Worm (Caenorhabditis elegans): ENCODE data around the gene nhr-155.

nhr-155 gene

ce11 chrV:559940-560339 is 20.7 kb downstream of the nhr-155 start, which contains the start of gene srx-7 (continued):
- TF ChIP-seq ceh-91 (GFP tag; IDR thresholded peaks at IDR 0.05) = no peak

ce11 chrV:562834-563233 is 23.6 kb downstream of the nhr-155 start, which contains the start of gene C14C6.2:
TSS of gene C14C6.2 (plus strand) at chrV:563134.
- no peak for TF ChIP-seq hlh-26 (GFP tag; conservative IDR thresholded peaks at IDR 0.05)

- no peak for TF ChIP-seq attf-3 (GFP tag; conservative IDR thresholded peaks at IDR 0.05)
- no peak for TF ChIP-seq nhr-27 (tag; optimal IDR thresholded peaks at IDR 0.05)
- no peak for TF ChIP-seq F33H1.4 (GFP tag; IDR thresholded peaks at IDR 0.05)
- TF ChIP-seq cebp-2 (GFP tag; IDR thresholded peaks at IDR 0.05) = no peak
- no peak for TF ChIP-seq unc-130 (GFP tag; optimal IDR thresholded peaks at IDR 0.05)
- no peak for TF ChIP-seq egl-18 (GFP tag; IDR thresholded peaks at IDR 0.05)
- TF ChIP-seq Y53F4B.3 (GFP tag; IDR thresholded peaks at IDR 0.05) = no peak
Measured at ce11 chrV:565984-566383, 26.7 kb downstream of the nhr-155 start, which contains the start of gene sri-73. TSS of gene sri-73 (minus strand) at chrV:566084.

ce11 chrV:568105-568504 is 28.8 kb downstream of the nhr-155 start, which contains the start of gene sri-72:
TSS of gene sri-72 (minus strand) at chrV:568205.
- no peak for TF ChIP-seq repo-1 (tag; optimal IDR thresholded peaks at IDR 0.05)
- TF ChIP-seq hrde-1 (tag; optimal IDR thresholded peaks at IDR 0.05; ENCODE audit: borderline replicate concordance) = no peak
- TF ChIP-seq Y79H2A.3 (GFP tag; conservative IDR thresholded peaks at IDR 0.05) = no peak
- no peak for TF ChIP-seq egl-18 (GFP tag; IDR thresholded peaks at IDR 0.05)
- no peak for TF ChIP-seq ztf-18 (tag; optimal IDR thresholded peaks at IDR 0.05)
- TF ChIP-seq tlf-1 (GFP tag; optimal IDR thresholded peaks at IDR 0.05) = no peak

- TF ChIP-seq hlh-26 (GFP tag; conservative IDR thresholded peaks at IDR 0.05) (no peak), die-1 (tag; optimal IDR thresholded peaks at IDR 0.05) (no peak), Y53G8AR.9 (GFP tag; conservative IDR thresholded peaks at IDR 0.05) (no peak)
Measured at ce11 chrV:574639-575038, 35.4 kb downstream of the nhr-155 start, which contains the start of gene C14C6.13. TSS of gene C14C6.13 (minus strand) at chrV:574739.

ce11 chrV:576070-576469 is 36.8 kb downstream of the nhr-155 start, which contains the start of gene K06H6.5:
TSS of gene K06H6.5 (plus strand) at chrV:576370.
- TF ChIP-seq sea-2 (GFP tag; IDR thresholded peaks at IDR 0.05) = no peak
- no peak for TF ChIP-seq zfh-2 (GFP tag; conservative IDR thresholded peaks at IDR 0.05)
- TF ChIP-seq hmg-20 (GFP tag; IDR thresholded peaks at IDR 0.05) = no peak
- TF ChIP-seq dpl-1 (GFP tag; optimal IDR thresholded peaks at IDR 0.05) = no peak
- no peak for TF ChIP-seq mes-4 (tag; optimal IDR thresholded peaks at IDR 0.05)
- TF ChIP-seq die-1 (tag; optimal IDR thresholded peaks at IDR 0.05) = no peak
- no peak for TF ChIP-seq ztf-26 (tag; optimal IDR thresholded peaks at IDR 0.05)
- no peak for TF ChIP-seq zim-3 (tag; optimal IDR thresholded peaks at IDR 0.05)
- TF ChIP-seq egrh-3 (GFP tag; IDR thresholded peaks at IDR 0.05) = no peak
- no peak for TF ChIP-seq Y95B8A.8 (GFP tag; IDR thresholded peaks at IDR 0.05)
- no peak for TF ChIP-seq B0035.1 (tag; optimal IDR thresholded peaks at IDR 0.05)
- TF ChIP-seq rec-8 (tag; optimal IDR thresholded peaks at IDR 0.05) = no peak
- TF ChIP-seq Y53G8AR.9 (GFP tag; conservative IDR thresholded peaks at IDR 0.05) = no peak
- TF ChIP-seq ceh-27 (GFP tag; optimal IDR thresholded peaks at IDR 0.05) = no peak
- no peak for TF ChIP-seq repo-1 (tag; optimal IDR thresholded peaks at IDR 0.05)
- TF ChIP-seq atf-7 (tag; optimal IDR thresholded peaks at IDR 0.05) = no peak
- no peak for TF ChIP-seq lsy-27 (tag; optimal IDR thresholded peaks at IDR 0.05; ENCODE audit: borderline replicate concordance, insufficient read depth)
